Worm (Caenorhabditis elegans) whole organism, young adult: ENCODE data around the gene ins-34.

ENCODE experiments used
- B0261.1 ChIP-seq: sonication (generic microtip); optimal IDR thresholded peaks from 2 replicates; lab custom pipeline; 2016; ENCODE audit warnings: mild to moderate bottlenecking, missing genetic modification characterization, moderate library complexity, missing compliant biosample characterization
- F33H1.4 ChIP-seq: fragments of 200-800 bp; sonication (Bioruptor generic); IDR thresholded peaks from 2 replicates; pipeline ENCODE4 v1.3.6; 2022; ENCODE audit warnings: missing genetic modification reagents, missing genetic modification characterization, missing compliant biosample characterization
- F37B4.10 ChIP-seq: fragments of 200-800 bp; sonication (Bioruptor generic); IDR thresholded peaks from 2 replicates; pipeline ENCODE4 v1.3.6; 2022; ENCODE audit warnings: missing genetic modification characterization, missing compliant biosample characterization
- F52B5.7 ChIP-seq: sonication (generic microtip); optimal IDR thresholded peaks from 2 replicates; lab custom pipeline; 2016; ENCODE audit warnings: mild to moderate bottlenecking, missing genetic modification characterization, missing compliant biosample characterization
- T07F8.4 ChIP-seq: sonication (generic microtip); optimal IDR thresholded peaks from 2 replicates; lab custom pipeline; 2016; ENCODE audit warnings: mild to moderate bottlenecking, missing genetic modification characterization, moderate library complexity, missing compliant biosample characterization
- T26A5.8 ChIP-seq: sonication (generic microtip); optimal IDR thresholded peaks from 2 replicates; lab custom pipeline; 2016; ENCODE audit warnings: missing genetic modification characterization, missing compliant biosample characterization
- Y53F4B.3 ChIP-seq: fragments of 200-800 bp; sonication (Bioruptor generic); IDR thresholded peaks from 2 replicates; pipeline ENCODE4 v1.3.6; 2022; ENCODE audit warnings: missing genetic modification reagents, missing genetic modification characterization, missing compliant biosample characterization
- Y56A3A.18 ChIP-seq: fragments of 200-800 bp; sonication (Bioruptor generic); IDR thresholded peaks from 2 replicates; pipeline ENCODE4 v1.3.6; 2022; ENCODE audit warnings: missing genetic modification reagents, missing genetic modification characterization, missing compliant biosample characterization
- ama-1 ChIP-seq, 3 experiments: fragments of 150-350 bp in 1 of 3; sonication (generic microtip) in 2 of 3; optimal IDR thresholded peaks; 2 replicates each; lab custom pipeline; 2014 to 2018; ENCODE audit warnings: missing biosample characterization in 2 of 3, missing genetic modification characterization in 2 of 3, missing genetic modification reagents in 2 of 3
- aptf-2 ChIP-seq: fragments of 200-800 bp; sonication (Bioruptor generic); conservative IDR thresholded peaks from 2 replicates; pipeline ENCODE4 v1.3.6; 2022; ENCODE audit warnings: missing genetic modification reagents, missing genetic modification characterization, missing compliant biosample characterization
- athp-1 ChIP-seq: sonication (generic microtip); optimal IDR thresholded peaks from 2 replicates; lab custom pipeline; 2017; ENCODE audit warnings: mild to moderate bottlenecking, missing genetic modification characterization, missing compliant biosample characterization
- attf-3 ChIP-seq: fragments of 200-800 bp; sonication (Bioruptor generic); conservative IDR thresholded peaks from 2 replicates; pipeline ENCODE4 v1.3.6; 2022; ENCODE audit warnings: missing genetic modification reagents, missing genetic modification characterization, missing compliant biosample characterization
- bed-1 ChIP-seq: fragments of 200-800 bp; sonication (Bioruptor generic); IDR thresholded peaks from 2 replicates; pipeline ENCODE4 v1.3.6; 2022; ENCODE audit warnings: missing genetic modification reagents, missing genetic modification characterization, missing compliant biosample characterization
- cebp-2 ChIP-seq: fragments of 200-800 bp; sonication (Bioruptor generic); IDR thresholded peaks from 2 replicates; pipeline ENCODE4 v1.3.6; 2022; ENCODE audit warnings: missing genetic modification characterization, missing compliant biosample characterization
- ceh-27 ChIP-seq: fragments of 200-800 bp; sonication (Bioruptor generic); optimal IDR thresholded peaks from 2 replicates; lab custom pipeline; 2018; ENCODE audit warnings: mild to moderate bottlenecking, missing genetic modification characterization, moderate library complexity, missing compliant biosample characterization
- ceh-40 ChIP-seq: fragments of 200-800 bp; sonication (Bioruptor generic); IDR thresholded peaks from 2 replicates; pipeline ENCODE4 v1.3.6; 2022; ENCODE audit warnings: missing genetic modification characterization, missing compliant biosample characterization
- ceh-58 ChIP-seq: fragments of 200-800 bp; sonication (Bioruptor generic); IDR thresholded peaks from 2 replicates; pipeline ENCODE4 v1.3.6; 2022; ENCODE audit warnings: missing genetic modification characterization, missing compliant biosample characterization
- die-1 ChIP-seq: sonication (generic microtip); optimal IDR thresholded peaks from 2 replicates; lab custom pipeline; 2016; ENCODE audit warnings: missing genotype, mild to moderate bottlenecking, missing genetic modification characterization, missing compliant biosample characterization
- dox-1 ChIP-seq: fragments of 200-800 bp; sonication (Bioruptor generic); IDR thresholded peaks from 2 replicates; pipeline ENCODE4 v1.3.6; 2022; ENCODE audit warnings: missing genetic modification reagents, missing genetic modification characterization, missing compliant biosample characterization
- dpff-1 ChIP-seq: sonication (generic microtip); optimal IDR thresholded peaks from 2 replicates; lab custom pipeline; 2017; ENCODE audit warnings: mild to moderate bottlenecking, missing genetic modification characterization, missing compliant biosample characterization
- efl-1 ChIP-seq: fragments of 150-350 bp; optimal IDR thresholded peaks from 2 replicates; lab custom pipeline; 2014; ENCODE audit warnings: missing biosample characterization, missing genetic modification reagents, missing genetic modification characterization
- ekl-4 ChIP-seq: fragments of 200-800 bp; sonication (Bioruptor generic); IDR thresholded peaks from 2 replicates; pipeline ENCODE4 v1.3.6; 2022; ENCODE audit warnings: missing genetic modification reagents, missing genetic modification characterization, missing compliant biosample characterization
- ets-4 ChIP-seq: fragments of 200-800 bp; sonication (Bioruptor generic); optimal IDR thresholded peaks from 2 replicates; lab custom pipeline; 2018; ENCODE audit warnings: mild to moderate bottlenecking, missing genetic modification characterization, missing compliant biosample characterization
- hlh-12 ChIP-seq: sonication (generic microtip); optimal IDR thresholded peaks from 2 replicates; lab custom pipeline; 2016; ENCODE audit warnings: missing genetic modification characterization, missing compliant biosample characterization
- hmg-20 ChIP-seq: fragments of 200-800 bp; sonication (Bioruptor generic); IDR thresholded peaks from 2 replicates; pipeline ENCODE4 v1.3.6; 2022; ENCODE audit warnings: missing genetic modification reagents, missing genetic modification characterization, missing compliant biosample characterization
- hsf-1 ChIP-seq: fragments of 200-800 bp; sonication (Bioruptor generic); IDR thresholded peaks from 2 replicates; pipeline ENCODE4 v1.3.6; 2022; ENCODE audit warnings: missing genetic modification reagents, missing genetic modification characterization, missing compliant biosample characterization
- let-526 ChIP-seq: fragments of 200-800 bp; sonication (Bioruptor generic); IDR thresholded peaks from 2 replicates; pipeline ENCODE4 v1.3.6; 2022; ENCODE audit warnings: missing genetic modification reagents, missing genetic modification characterization, missing compliant biosample characterization
- lin-35 ChIP-seq, 3 experiments: fragments of 150-350 bp in 2 of 3; sonication (generic microtip) in 1 of 3; optimal IDR thresholded peaks; 2 replicates each; lab custom pipeline; 2014 to 2018; ENCODE audit warnings: missing biosample characterization in 3 of 3, missing genetic modification characterization in 3 of 3, missing genetic modification reagents in 3 of 3
- lsl-1 ChIP-seq: fragments of 200-800 bp; sonication (Bioruptor generic); optimal IDR thresholded peaks from 2 replicates; lab custom pipeline; 2018; ENCODE audit warnings: mild to moderate bottlenecking, missing genetic modification characterization, moderate library complexity, missing compliant biosample characterization
- madf-3 ChIP-seq: fragments of 200-800 bp; sonication (Bioruptor generic); IDR thresholded peaks from 2 replicates; pipeline ENCODE4 v1.3.6; 2022; ENCODE audit warnings: missing genetic modification reagents, missing genetic modification characterization, missing compliant biosample characterization
- madf-6 ChIP-seq: fragments of 200-800 bp; sonication (Bioruptor generic); IDR thresholded peaks from 2 replicates; pipeline ENCODE4 v1.3.6; 2022; ENCODE audit warnings: missing genetic modification reagents, missing genetic modification characterization, missing compliant biosample characterization
- mes-4 ChIP-seq: sonication (generic microtip); optimal IDR thresholded peaks from 2 replicates; lab custom pipeline; 2016; ENCODE audit warnings: missing genotype, missing genetic modification characterization, missing compliant biosample characterization
- mxl-1 ChIP-seq: sonication (generic microtip); optimal IDR thresholded peaks from 2 replicates; lab custom pipeline; 2016; ENCODE audit warnings: missing genetic modification characterization, missing compliant biosample characterization
- nhr-179 ChIP-seq: sonication (generic microtip); optimal IDR thresholded peaks from 2 replicates; lab custom pipeline; 2016; ENCODE audit warnings: mild to moderate bottlenecking, missing genetic modification characterization, missing compliant biosample characterization
- nhr-27 ChIP-seq: fragments of 200-800 bp; sonication (Bioruptor generic); optimal IDR thresholded peaks from 2 replicates; lab custom pipeline; 2018; ENCODE audit warnings: mild to moderate bottlenecking, missing genetic modification characterization, moderate library complexity, missing compliant biosample characterization
- nhr-90 ChIP-seq: sonication (generic microtip); optimal IDR thresholded peaks from 2 replicates; lab custom pipeline; 2016; ENCODE audit warnings: missing genotype, mild to moderate bottlenecking, missing genetic modification characterization, missing compliant biosample characterization
- pbrm-1 ChIP-seq: fragments of 200-800 bp; sonication (Bioruptor generic); IDR thresholded peaks from 2 replicates; pipeline ENCODE4 v1.3.6; 2022; ENCODE audit warnings: missing genetic modification reagents, missing genetic modification characterization, missing compliant biosample characterization
- pha-4 ChIP-seq: fragments of 150-350 bp; sonication (generic microtip); optimal IDR thresholded peaks from 2 replicates; lab custom pipeline; 2014; ENCODE audit warnings: missing biosample characterization, missing genetic modification reagents, missing genetic modification characterization
- rcor-1 ChIP-seq: fragments of 200-800 bp; sonication (Bioruptor generic); IDR thresholded peaks from 2 replicates; pipeline ENCODE4 v1.3.6; 2022; ENCODE audit warnings: missing genetic modification reagents, missing genetic modification characterization, missing compliant biosample characterization
- sdz-38 ChIP-seq: sonication (generic microtip); optimal IDR thresholded peaks from 2 replicates; lab custom pipeline; 2016; ENCODE audit warnings: missing genotype, missing genetic modification characterization, missing compliant biosample characterization
- sea-2 ChIP-seq: fragments of 200-800 bp; sonication (Bioruptor generic); IDR thresholded peaks from 2 replicates; pipeline ENCODE4 v1.3.6; 2022; ENCODE audit warnings: missing genetic modification characterization, missing compliant biosample characterization
- somi-1 ChIP-seq: fragments of 200-800 bp; sonication (Bioruptor generic); optimal IDR thresholded peaks from 2 replicates; lab custom pipeline; 2018; ENCODE audit warnings: mild to moderate bottlenecking, missing genetic modification characterization, missing compliant biosample characterization
- tbp1 ChIP-seq: fragments of 200-800 bp; sonication (Bioruptor generic); optimal IDR thresholded peaks from 2 replicates; lab custom pipeline; 2018; ENCODE audit warnings: mild to moderate bottlenecking, missing genetic modification characterization, missing compliant biosample characterization
- tbx-9 ChIP-seq: sonication (generic microtip); optimal IDR thresholded peaks from 2 replicates; lab custom pipeline; 2016; ENCODE audit warnings: borderline replicate concordance, missing genetic modification characterization, inconsistent platforms, missing compliant biosample characterization
- tlf-1 ChIP-seq: fragments of 200-800 bp; sonication (Bioruptor generic); optimal IDR thresholded peaks from 2 replicates; lab custom pipeline; 2018; ENCODE audit warnings: mild to moderate bottlenecking, missing genetic modification characterization, missing compliant biosample characterization
- unc-62 ChIP-seq: fragments of 150-350 bp; optimal IDR thresholded peaks from 2 replicates; lab custom pipeline; 2014; ENCODE audit warnings: missing biosample characterization, missing genetic modification reagents, missing genetic modification characterization
- xnd-1 ChIP-seq: sonication (generic microtip); optimal IDR thresholded peaks from 2 replicates; lab custom pipeline; 2016; ENCODE audit warnings: missing genotype, missing genetic modification reagents, missing genetic modification characterization, missing compliant biosample characterization
- ztf-22 ChIP-seq: fragments of 200-800 bp; sonication (Bioruptor generic); optimal IDR thresholded peaks from 2 replicates; lab custom pipeline; 2018; ENCODE audit warnings: mild to moderate bottlenecking, missing genetic modification characterization, moderate library complexity, missing compliant biosample characterization

The ins-34 gene

DNA sequence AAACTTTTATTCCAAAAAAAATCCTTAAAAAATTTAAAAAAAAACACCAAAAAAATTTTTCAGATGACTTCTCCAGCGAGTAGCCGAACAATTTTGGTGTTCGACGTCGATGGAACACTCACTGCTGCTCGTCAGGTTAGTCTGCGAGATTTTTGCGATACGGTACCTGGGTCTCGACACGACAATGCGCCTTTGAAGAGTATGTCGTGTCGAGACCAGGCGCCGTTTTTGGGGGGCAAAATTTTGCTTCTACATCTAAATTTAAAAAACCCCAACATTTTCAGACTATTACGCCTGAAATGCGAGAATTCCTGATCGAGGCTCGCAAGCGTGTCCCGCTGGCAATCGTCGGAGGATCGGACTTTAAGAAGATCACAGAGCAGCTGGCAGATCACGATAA lies 22.9 kb upstream of the ins-34 start, which contains the start of gene F52B11.2 (continued):
- TF ChIP-seq pha-4 (tag; lab: Kevin White, UChicago) = no peak
- TF ChIP-seq ekl-4 (GFP tag; lab: Robert Waterston, UW) = no peak
- TF ChIP-seq tbp1 (GFP tag; lab: Kevin White, UChicago) = no peak
- no peak for TF ChIP-seq lsl-1 (GFP tag; lab: Kevin White, UChicago)
- no peak for TF ChIP-seq somi-1 (GFP tag; lab: Kevin White, UChicago)
- TF ChIP-seq T26A5.8 (tag; lab: Kevin White, UChicago) = no peak
- TF ChIP-seq ceh-58 (GFP tag; lab: Robert Waterston, UW) = 0 out of 2 replicates have a peak, but pooled peaks have one; percentile 37
- no peak for TF ChIP-seq dpff-1 (tag; lab: Kevin White, UChicago)
- no peak for TF ChIP-seq ztf-22
- no peak for TF ChIP-seq lin-35 (GFP tag; optimal IDR thresholded peaks at IDR 0.05; lab: Kevin White, UChicago)
- 0 out of 2 replicates have a peak, but pooled peaks have one; percentile 10 for TF ChIP-seq madf-6 (GFP tag; lab: Robert Waterston, UW)
- no peak for TF ChIP-seq sdz-38 (tag; lab: Kevin White, UChicago)
- TF ChIP-seq aptf-2 (GFP tag; lab: Robert Waterston, UW) = no peak
- TF ChIP-seq T07F8.4 = no peak
- no peak for TF ChIP-seq cebp-2 (GFP tag; lab: Robert Waterston, UW)
- TF ChIP-seq mxl-1 (tag; lab: Kevin White, UChicago) = no peak
- TF ChIP-seq B0261.1 (tag; lab: Kevin White, UChicago) = no peak
- TF ChIP-seq sea-2 (GFP tag; lab: Robert Waterston, UW) = no peak
- no peak for TF ChIP-seq nhr-179 (tag; lab: Kevin White, UChicago)
- no peak for TF ChIP-seq F52B5.7 (tag; lab: Kevin White, UChicago)
- TF ChIP-seq ets-4 (GFP tag; lab: Kevin White, UChicago) = no peak
- no peak for TF ChIP-seq mes-4 (tag; lab: Kevin White, UChicago)
- 0 out of 2 replicates have a peak, but pooled peaks have one; percentile 5 for TF ChIP-seq Y53F4B.3 (GFP tag; lab: Robert Waterston, UW)
- no peak for TF ChIP-seq nhr-90
- TF ChIP-seq hlh-12 (tag; lab: Kevin White, UChicago) = no peak
- TF ChIP-seq let-526 = 0 out of 2 replicates have a peak, but pooled peaks have one; percentile 26
- TF ChIP-seq attf-3 (GFP tag; lab: Robert Waterston, UW) = no peak
- TF ChIP-seq F37B4.10 = no peak
- TF ChIP-seq athp-1 (tag; lab: Kevin White, UChicago) = no peak
- TF ChIP-seq die-1 = no peak
- TF ChIP-seq ceh-27 (GFP tag; lab: Kevin White, UChicago) = no peak
- no peak for TF ChIP-seq ceh-40
- no peak for TF ChIP-seq dox-1 (GFP tag; lab: Robert Waterston, UW)
- no peak for TF ChIP-seq Y56A3A.18 (GFP tag; lab: Robert Waterston, UW)

DNA sequence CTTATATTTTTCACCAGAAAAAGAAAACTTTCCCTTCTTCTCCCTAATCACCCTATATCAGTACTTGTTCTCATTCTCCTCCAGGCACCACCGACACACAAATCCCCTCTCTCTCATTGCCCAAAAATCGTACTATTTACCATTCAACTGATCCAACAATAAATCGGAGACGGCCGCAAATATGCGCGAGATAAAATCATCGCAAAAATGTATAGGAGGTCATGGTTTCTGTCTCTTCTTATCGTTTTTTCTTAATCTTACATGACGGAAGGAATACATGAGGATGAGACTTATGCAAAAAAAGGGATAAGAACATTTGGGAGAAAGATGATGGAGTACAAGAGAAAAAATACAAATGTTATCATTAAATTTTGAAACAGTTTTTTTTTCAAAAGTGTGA lies 20.0 kb upstream of the ins-34 start:
- TF ChIP-seq nhr-27 (no peak), hmg-20 (GFP tag; lab: Robert Waterston, UW) (no peak), tlf-1 (GFP tag; lab: Kevin White, UChicago) (no peak), madf-3 (GFP tag; lab: Robert Waterston, UW) (no peak), tbx-9 (tag; lab: Kevin White, UChicago) (no peak), pbrm-1 (GFP tag; lab: Robert Waterston, UW) (no peak), unc-62 (GFP tag; lab: Kevin White, UChicago) (no peak), F33H1.4 (GFP tag; lab: Robert Waterston, UW) (no peak), ztf-22 (no peak), efl-1 (GFP tag; lab: Kevin White, UChicago) (no peak), rcor-1 (no peak), hsf-1 (no peak), xnd-1 (tag; lab: Kevin White, UChicago) (no peak), ama-1 (optimal IDR thresholded peaks at IDR 0.05; lab: Kevin White, UChicago) (no peak), ama-1 (GFP tag; optimal IDR thresholded peaks at IDR 0.05; lab: Kevin White, UChicago) (no peak), bed-1 (GFP tag; lab: Robert Waterston, UW) (no peak)
